Fruit fly (Drosophila melanogaster) Kc167 (cell line): ENCODE results near the gene LysB.

Source experiments
- Myc ChIP-seq: fragments of >200 bp; optimal IDR thresholded peaks from 2 replicates; lab custom pipeline; 2017; ENCODE audit warnings: missing external identifiers
- Sin3A ChIP-seq: fragments of >200 bp; optimal IDR thresholded peaks from 2 replicates; lab custom pipeline; 2018; ENCODE audit warnings: missing external identifiers
- h ChIP-seq: fragments of >200 bp; optimal IDR thresholded peaks from 3 replicates; lab custom pipeline; 2018; ENCODE audit warnings: missing external identifiers
- insv ChIP-seq: fragments of >200 bp; optimal IDR thresholded peaks from 3 replicates; lab custom pipeline; 2018; ENCODE audit warnings: missing external identifiers
- psq ChIP-seq: fragments of >200 bp; optimal IDR thresholded peaks from 2 replicates; lab custom pipeline; 2017; ENCODE audit warnings: missing external identifiers
- ttk ChIP-seq: sonication (Bioruptor generic); optimal IDR thresholded peaks from 2 replicates; lab custom pipeline; 2017; ENCODE audit warnings: missing external identifiers

LysB gene

DNA sequence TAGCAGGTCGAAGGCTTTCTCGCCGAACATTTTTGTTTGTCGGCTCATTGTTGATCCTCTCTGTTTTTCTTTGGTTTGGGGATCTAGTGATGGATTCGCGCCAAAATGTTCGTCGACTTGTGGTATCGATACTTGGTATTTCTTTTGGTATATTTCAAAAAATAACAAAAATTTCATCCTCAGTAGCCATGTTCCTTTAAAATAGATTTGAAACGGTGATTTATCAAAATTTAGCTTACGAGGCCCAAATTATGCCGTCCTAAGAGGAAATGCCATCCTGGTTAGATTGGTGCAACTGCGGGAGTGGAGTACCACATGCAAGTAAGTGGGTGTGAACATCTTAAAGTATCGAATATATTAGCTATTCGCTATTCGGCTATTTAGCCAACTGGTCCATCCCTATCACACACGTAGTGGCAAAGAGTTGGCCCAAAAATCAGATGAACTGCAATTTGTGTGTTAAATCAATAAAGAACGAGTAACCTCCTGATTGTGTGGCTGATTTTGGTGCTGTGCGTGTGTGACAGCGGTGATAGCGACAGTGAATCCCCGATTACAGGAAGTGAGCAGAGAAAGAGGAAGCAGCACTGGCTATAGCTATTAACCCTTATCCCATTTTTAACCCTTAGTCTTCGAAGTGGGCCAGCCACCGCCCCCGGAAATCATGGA, 40.6 kb downstream of the LysB start, which contains the start of the genes Psf1 and Sac1:
TSS of gene Psf1 (minus strand) at position 51 of the 669 bp plus-strand sequence.
TSS of gene Sac1 (plus strand) at position 191 of the 669 bp plus-strand sequence.
- TF ChIP-seq insv (lab: Kevin White, UChicago) (no peak), ttk (lab: Kevin White, UChicago) (no peak), Sin3A (lab: Kevin White, UChicago) (no peak), Myc (lab: Kevin White, UChicago) (no peak), h (lab: Kevin White, UChicago) (no peak), psq (lab: Kevin White, UChicago) (no peak)

dm6 chr3L:1250396-1250795, 43.2 kb downstream of the LysB start, which contains the start of gene Bfc:
Gene Bfc (plus strand): TSS chr3L:1250696.
- TF ChIP-seq psq (lab: Kevin White, UChicago) (no peak), h (lab: Kevin White, UChicago) (no peak), Sin3A (lab: Kevin White, UChicago) (no peak), Myc (lab: Kevin White, UChicago) (no peak), ttk (lab: Kevin White, UChicago) (no peak), insv (lab: Kevin White, UChicago) (no peak)

dm6 chr3L:1251712-1252111, 44.5 kb downstream of the LysB start, which contains the start of the genes CG9130 and CG9133:
Gene CG9130 (plus strand): TSS chr3L:1252012.
Gene CG9133 (plus strand): TSS chr3L:1252012.
- TF ChIP-seq psq (lab: Kevin White, UChicago): no peak
- no peak for TF ChIP-seq insv (lab: Kevin White, UChicago)
- no peak for TF ChIP-seq h (lab: Kevin White, UChicago)
- no peak for TF ChIP-seq Myc (lab: Kevin White, UChicago)
- TF ChIP-seq Sin3A (lab: Kevin White, UChicago): no peak
- TF ChIP-seq ttk (lab: Kevin White, UChicago): no peak

DNA sequence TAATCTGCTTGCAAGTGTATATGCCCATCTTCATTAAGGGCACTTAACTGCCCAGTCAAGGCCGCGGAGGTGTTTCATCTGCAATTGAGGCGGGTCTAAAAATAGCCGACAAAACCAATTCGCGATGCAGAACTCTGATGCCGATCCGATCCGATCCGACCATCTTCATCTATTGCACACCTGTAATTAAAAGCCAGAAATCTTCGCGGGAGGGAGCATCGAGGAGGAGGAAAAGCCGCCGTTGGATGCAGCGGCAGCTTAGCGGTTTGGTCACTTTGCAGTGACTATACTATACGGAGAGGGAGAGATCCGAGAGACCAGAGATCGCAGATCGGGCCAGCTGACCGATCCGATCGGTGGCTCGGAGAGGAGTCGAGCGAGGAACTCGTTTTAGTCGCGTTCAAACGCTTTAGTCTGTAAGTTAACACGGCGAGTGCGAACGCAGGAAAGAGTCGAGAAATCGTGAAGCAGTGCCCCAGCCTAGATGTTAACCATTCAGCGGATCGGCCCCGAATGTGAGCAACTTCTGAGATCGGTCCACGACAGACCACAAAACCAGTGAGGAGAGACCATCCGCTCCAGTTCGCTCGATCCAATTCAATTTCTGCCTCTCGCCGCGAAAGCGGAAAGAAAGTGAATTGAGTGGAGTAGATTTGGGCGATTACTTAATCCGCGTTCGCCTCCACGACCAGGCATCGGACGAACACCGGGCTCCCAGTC, 49.0 kb downstream of the LysB start, which contains the start of gene tfc:
TSS of gene tfc (plus strand) at position 389 of the 720 bp plus-strand sequence.
- TF ChIP-seq Myc (lab: Kevin White, UChicago) (no peak), h (lab: Kevin White, UChicago) (no peak), insv (lab: Kevin White, UChicago) (no peak), Sin3A (lab: Kevin White, UChicago) (no peak), ttk (lab: Kevin White, UChicago) (no peak), psq (lab: Kevin White, UChicago) (no peak)
